Worm (Caenorhabditis elegans): ENCODE results near the gene stt-3.

The stt-3 gene

ce11 chrIII:6297599-6297998, 49.2 kb downstream of the stt-3 start:
- TF ChIP-seq lin-15B (tag; optimal IDR thresholded peaks at IDR 0.05) (no peak), elt-1 (tag; optimal IDR thresholded peaks at IDR 0.05) (no peak), ztf-11 (tag; optimal IDR thresholded peaks at IDR 0.05) (no peak), ceh-82 (tag; optimal IDR thresholded peaks at IDR 0.05) (no peak), elt-2 (tag; optimal IDR thresholded peaks at IDR 0.05) (no peak), sea-2 (GFP tag; optimal IDR thresholded peaks at IDR 0.05) (no peak), eor-1 (tag; optimal IDR thresholded peaks at IDR 0.05) (no peak), zag-1 (tag; optimal IDR thresholded peaks at IDR 0.05) (no peak), fkh-2 (tag; optimal IDR thresholded peaks at IDR 0.05) (no peak), egl-27 (tag; optimal IDR thresholded peaks at IDR 0.05) (no peak), fkh-10 (GFP tag; optimal IDR thresholded peaks at IDR 0.05) (no peak), daf-12 (tag; optimal IDR thresholded peaks at IDR 0.05) (no peak), nhr-237 (tag; optimal IDR thresholded peaks at IDR 0.05) (no peak), snpc-4 (tag; optimal IDR thresholded peaks at IDR 0.05) (no peak), ztf-4 (tag; optimal IDR thresholded peaks at IDR 0.05) (no peak), mml-1 (tag; optimal IDR thresholded peaks at IDR 0.05) (no peak), R02D3.7 (tag; optimal IDR thresholded peaks at IDR 0.05) (no peak), mdl-1 (tag; optimal IDR thresholded peaks at IDR 0.05) (no peak), aly-2 (tag; optimal IDR thresholded peaks at IDR 0.05) (no peak)

- no peak for TF ChIP-seq mml-1 (tag; optimal IDR thresholded peaks at IDR 0.05)
- TF ChIP-seq lin-15B (tag; optimal IDR thresholded peaks at IDR 0.05), result no peak
- no peak for TF ChIP-seq eor-1 (tag; optimal IDR thresholded peaks at IDR 0.05)
- no peak for TF ChIP-seq fkh-10 (GFP tag; optimal IDR thresholded peaks at IDR 0.05)
- TF ChIP-seq ceh-9 (tag; optimal IDR thresholded peaks at IDR 0.05), result no peak
- no peak for TF ChIP-seq ceh-16 (tag; optimal IDR thresholded peaks at IDR 0.05)
- peak; percentile 27 for TF ChIP-seq lin-39 (tag; optimal IDR thresholded peaks at IDR 0.05)
- TF ChIP-seq ZK546.5 (tag; optimal IDR thresholded peaks at IDR 0.05), result no peak
These were observed 49.7 kb downstream of the stt-3 start, which contains the start of gene F47D12.3 for ce11 chrIII:6298131-6298530. Gene F47D12.3 (plus strand): TSS chrIII:6298461.

ce11 chrIII:6300297-6300696, 51.9 kb downstream of the stt-3 start:
- TF ChIP-seq snpc-4 (tag; optimal IDR thresholded peaks at IDR 0.05) (no peak), ama-1 (optimal IDR thresholded peaks at IDR 0.05) (peak; percentile 74)

Measured in whole organism, L3 larva.